Worm (Caenorhabditis elegans) whole organism, L4 larva: ENCODE results near the gene F07C3.3.

ENCODE experiments used
- F49E8.2 ChIP-seq: sonication (generic microtip); optimal IDR thresholded peaks from 2 replicates; lab custom pipeline; 2016; ENCODE audit warnings: missing compliant biosample characterization, mild to moderate bottlenecking, missing genetic modification characterization, borderline replicate concordance
- R02D3.7 ChIP-seq: fragments of 150-350 bp; sonication (generic microtip); optimal IDR thresholded peaks from 3 replicates; lab custom pipeline; 2014; ENCODE audit warnings: missing biosample characterization, missing genetic modification characterization
- ceh-82 ChIP-seq: sonication (generic microtip); optimal IDR thresholded peaks from 2 replicates; lab custom pipeline; 2017; ENCODE audit warnings: missing biosample characterization, missing genetic modification characterization
- hif-1 ChIP-seq, 2 experiments: sonication (generic microtip); optimal IDR thresholded peaks; 2 replicates each; lab custom pipeline; 2016 to 2017; ENCODE audit warnings: missing compliant biosample characterization in 2 of 2, missing genetic modification characterization in 2 of 2, missing genetic modification reagents in 2 of 2, missing genotype in 2 of 2, mild to moderate bottlenecking in 1 of 2
- jun-1 ChIP-seq: fragments of 150-350 bp; optimal IDR thresholded peaks from 2 replicates; lab custom pipeline; 2014; ENCODE audit warnings: missing biosample characterization, missing genetic modification reagents, missing genetic modification characterization
- mdl-1 ChIP-seq, 2 experiments: fragments of 150-350 bp in 1 of 2; sonication (generic microtip) in 1 of 2; optimal IDR thresholded peaks; 2 replicates each; lab custom pipeline; 2014 to 2017; ENCODE audit warnings: missing biosample characterization in 2 of 2, missing genetic modification characterization in 2 of 2
- nhr-111 ChIP-seq: fragments of 200-800 bp; sonication (Bioruptor generic); optimal IDR thresholded peaks from 2 replicates; lab custom pipeline; 2018; ENCODE audit warnings: mild to moderate bottlenecking, missing genetic modification characterization, missing compliant biosample characterization
- rbr-2 ChIP-seq: sonication (generic microtip); optimal IDR thresholded peaks from 2 replicates; lab custom pipeline; 2016; ENCODE audit warnings: missing genotype, missing genetic modification characterization, missing compliant biosample characterization
- unc-62 ChIP-seq, 3 experiments: fragments of 150-350 bp in 1 of 3; sonication (generic microtip); optimal IDR thresholded peaks in 2 of 3; peaks in 1 of 3; 1 replicate in 1 of 3; 2 replicates in 2 of 3; lab custom pipeline; 2014 to 2017; ENCODE audit warnings: missing biosample characterization in 3 of 3, missing genetic modification characterization in 3 of 3, missing genetic modification reagents in 3 of 3, missing genotype in 1 of 3

ce11 chrV:9254012-9254696, 22.0 kb upstream of the F07C3.3 start, which contains the start of gene F07C3.9:
- TF ChIP-seq R02D3.7 (tag; lab: Kevin White, UChicago) (no peak), jun-1 (no peak), nhr-111 (GFP tag; lab: Kevin White, UChicago) (no peak), unc-62 (GFP tag; optimal IDR thresholded peaks at IDR 0.05 in 1 of 2; lab: Kevin White, UChicago) (no peak), unc-62 (tag; optimal IDR thresholded peaks at IDR 0.05; lab: Kevin White, UChicago) (no peak), F49E8.2 (tag; lab: Kevin White, UChicago) (no peak), hif-1 (tag; optimal IDR thresholded peaks at IDR 0.05; lab: Kevin White, UChicago) (peak in 1 of 2 experiments; percentile 16), rbr-2 (tag; lab: Kevin White, UChicago) (no peak), mdl-1 (tag; optimal IDR thresholded peaks at IDR 0.05; lab: Kevin White, UChicago) (no peak), ceh-82 (no peak)
